Fruit fly (Drosophila melanogaster) Kc167 (cell line): ENCODE data around the gene obst-E.

ENCODE experiments used
- Myc ChIP-seq: fragments of >200 bp; optimal IDR thresholded peaks from 2 replicates; lab custom pipeline; 2017; ENCODE audit warnings: missing external identifiers
- Sin3A ChIP-seq: fragments of >200 bp; optimal IDR thresholded peaks from 2 replicates; lab custom pipeline; 2018; ENCODE audit warnings: missing external identifiers
- h ChIP-seq: fragments of >200 bp; optimal IDR thresholded peaks from 3 replicates; lab custom pipeline; 2018; ENCODE audit warnings: missing external identifiers
- insv ChIP-seq: fragments of >200 bp; optimal IDR thresholded peaks from 3 replicates; lab custom pipeline; 2018; ENCODE audit warnings: missing external identifiers
- psq ChIP-seq: fragments of >200 bp; optimal IDR thresholded peaks from 2 replicates; lab custom pipeline; 2017; ENCODE audit warnings: missing external identifiers
- ttk ChIP-seq: sonication (Bioruptor generic); optimal IDR thresholded peaks from 2 replicates; lab custom pipeline; 2017; ENCODE audit warnings: missing external identifiers

DNA sequence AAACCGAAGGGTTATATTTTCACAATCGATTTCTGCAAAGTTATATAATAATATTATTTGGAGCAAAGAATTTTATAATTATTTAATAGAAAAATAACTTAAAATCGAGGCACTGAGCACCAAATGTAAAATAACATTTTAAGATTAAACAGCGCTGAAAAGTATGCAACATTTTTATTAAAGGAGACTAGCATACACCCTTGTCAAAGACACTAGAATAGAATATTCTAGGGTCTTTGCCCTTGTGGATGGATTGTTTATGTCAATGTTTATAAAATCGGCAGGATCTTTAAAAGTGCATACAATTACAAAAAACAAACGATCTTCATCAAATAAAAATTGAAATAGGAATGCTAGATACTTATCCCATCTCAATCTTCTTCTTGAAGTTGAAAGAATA lies 38.1 kb upstream of the obst-E start:
- no peak for TF ChIP-seq Myc (lab: Kevin White, UChicago)
- TF ChIP-seq h (lab: Kevin White, UChicago): no peak
- no peak for TF ChIP-seq psq (lab: Kevin White, UChicago)
- no peak for TF ChIP-seq Sin3A (lab: Kevin White, UChicago)
- no peak for TF ChIP-seq insv (lab: Kevin White, UChicago)
- no peak for TF ChIP-seq ttk (lab: Kevin White, UChicago)
